Fruit fly (Drosophila melanogaster) whole organism, embryonic: ENCODE measurements around the gene SamDC.

Experiments
- B-H1 ChIP-seq: fragments of 200-800 bp; sonication (Bioruptor generic); IDR thresholded peaks from 3 replicates; pipeline ENCODE4 v1.3.6; 2022; ENCODE audit warnings: missing biosample characterization, missing genetic modification characterization
- CG10366 ChIP-seq: fragments of 200-800 bp; sonication (Bioruptor generic); IDR thresholded peaks from 2 replicates; pipeline ENCODE4 v1.3.6; 2022; ENCODE audit warnings: missing biosample characterization, missing genetic modification characterization
- CG11504 ChIP-seq: fragments of 200-800 bp; sonication (Bioruptor generic); optimal IDR thresholded peaks from 3 replicates; lab custom pipeline; 2019; ENCODE audit warnings: missing biosample characterization, mild to moderate bottlenecking, missing genetic modification characterization, moderate library complexity
- CG12391 ChIP-seq: fragments of 200-800 bp; sonication (Bioruptor generic); optimal IDR thresholded peaks from 3 replicates; lab custom pipeline; 2018; ENCODE audit warnings: missing biosample characterization, mild to moderate bottlenecking, missing genetic modification characterization, moderate library complexity
- CG15269 ChIP-seq: fragments of 200-800 bp; sonication (Bioruptor generic); optimal IDR thresholded peaks from 2 replicates; lab custom pipeline; 2018; ENCODE audit warnings: missing biosample characterization, mild to moderate bottlenecking, missing genetic modification characterization, moderate library complexity
- CG16815 ChIP-seq: fragments of 200-800 bp; sonication (Bioruptor generic); optimal IDR thresholded peaks from 3 replicates; lab custom pipeline; 2017; ENCODE audit warnings: missing biosample characterization, mild to moderate bottlenecking, missing genetic modification characterization
- CG16863 ChIP-seq: fragments of 200-800 bp; sonication (Bioruptor generic); optimal IDR thresholded peaks from 3 replicates; lab custom pipeline; 2016; ENCODE audit warnings: missing biosample characterization, missing genetic modification characterization
- CG2678 ChIP-seq: fragments of 200-800 bp; sonication (Bioruptor generic); optimal IDR thresholded peaks from 3 replicates; lab custom pipeline; 2019; ENCODE audit warnings: missing biosample characterization, mild to moderate bottlenecking, missing genetic modification characterization, moderate library complexity
- CG32532 ChIP-seq: fragments of 200-800 bp; sonication (Bioruptor generic); IDR thresholded peaks from 2 replicates; pipeline ENCODE4 v1.3.6; 2022; ENCODE audit warnings: missing biosample characterization, missing genetic modification characterization
- CG43689 ChIP-seq: fragments of 200-800 bp; sonication (Bioruptor generic); IDR thresholded peaks from 2 replicates; pipeline ENCODE4 v1.3.6; 2022; ENCODE audit warnings: missing biosample characterization, missing genetic modification characterization
- CG4854 ChIP-seq: fragments of 200-800 bp; sonication (Bioruptor generic); optimal IDR thresholded peaks from 2 replicates; lab custom pipeline; 2016; ENCODE audit warnings: missing biosample characterization, missing genetic modification characterization, inconsistent platforms
- CG5953 ChIP-seq: fragments of 200-800 bp; sonication (Bioruptor generic); IDR thresholded peaks from 2 replicates; pipeline ENCODE4 v1.3.6; 2022; ENCODE audit warnings: missing biosample characterization, missing genetic modification characterization
- CG8281 ChIP-seq: fragments of 200-800 bp; sonication (Bioruptor generic); optimal IDR thresholded peaks from 2 replicates; lab custom pipeline; 2018; ENCODE audit warnings: missing biosample characterization, mild to moderate bottlenecking, missing genetic modification characterization, moderate library complexity
- CG8290 ChIP-seq, 3 experiments: fragments of 200-800 bp; sonication (Bioruptor generic); optimal IDR thresholded peaks; 2 replicates each; lab custom pipeline; 2016 to 2019; ENCODE audit warnings: missing biosample characterization in 3 of 3, missing genetic modification characterization in 3 of 3, mild to moderate bottlenecking in 2 of 3, moderate library complexity in 1 of 3
- CG8359 ChIP-seq: fragments of 200-800 bp; sonication (Bioruptor generic); optimal IDR thresholded peaks from 2 replicates; lab custom pipeline; 2017; ENCODE audit warnings: missing biosample characterization, mild to moderate bottlenecking, missing genetic modification characterization, borderline replicate concordance
- CG9932 ChIP-seq: fragments of 200-800 bp; sonication (Bioruptor generic); IDR thresholded peaks from 2 replicates; pipeline ENCODE4 v1.3.6; 2022; ENCODE audit warnings: missing biosample characterization, missing genetic modification characterization
- Chrac-16 ChIP-seq: fragments of 200-800 bp; sonication (Bioruptor generic); optimal IDR thresholded peaks from 3 replicates; lab custom pipeline; 2016; ENCODE audit warnings: missing biosample characterization, missing genetic modification characterization
- Dad ChIP-seq: fragments of 200-800 bp; sonication (Bioruptor generic); optimal IDR thresholded peaks from 3 replicates; lab custom pipeline; 2016; ENCODE audit warnings: missing biosample characterization, missing genetic modification characterization
- Dfd ChIP-seq, 2 experiments: fragments of >200 bp; optimal IDR thresholded peaks; 2 replicates each; lab custom pipeline; 2017; ENCODE audit warnings: missing biosample characterization in 2 of 2, missing genetic modification characterization in 2 of 2
- Eip74EF ChIP-seq, 2 experiments: fragments of 200-800 bp in 1 of 2; fragments of >200 bp in 1 of 2; sonication (Bioruptor generic) in 1 of 2; optimal IDR thresholded peaks; 2 replicates each; lab custom pipeline; 2017 to 2019; ENCODE audit warnings: missing biosample characterization in 2 of 2, missing genetic modification characterization in 2 of 2, mild to moderate bottlenecking in 1 of 2, moderate library complexity in 1 of 2
- Hsf ChIP-seq: fragments of 200-800 bp; sonication (Bioruptor generic); optimal IDR thresholded peaks from 3 replicates; lab custom pipeline; 2016; ENCODE audit warnings: missing biosample characterization, missing genetic modification characterization
- Jarid2 ChIP-seq: fragments of 200-800 bp; sonication (Bioruptor generic); optimal IDR thresholded peaks from 3 replicates; lab custom pipeline; 2017; ENCODE audit warnings: mild to moderate bottlenecking, missing biosample characterization, missing genetic modification reagents, missing genetic modification characterization
- Lim3 ChIP-seq: fragments of 200-800 bp; sonication (Bioruptor generic); IDR thresholded peaks from 2 replicates; pipeline ENCODE4 v1.3.6; 2022; ENCODE audit warnings: missing biosample characterization, missing genetic modification characterization
- Med ChIP-seq: fragments of 200-800 bp; sonication (Bioruptor generic); peaks from one replicate; lab custom pipeline; 2016; ENCODE audit warnings: missing biosample characterization, missing genetic modification characterization, mild to moderate bottlenecking, inconsistent platforms, moderate library complexity
- Meics ChIP-seq: fragments of 200-800 bp; sonication (Bioruptor generic); optimal IDR thresholded peaks from 2 replicates; lab custom pipeline; 2017; ENCODE audit warnings: missing biosample characterization, mild to moderate bottlenecking, missing genetic modification characterization
- Myb ChIP-seq: fragments of 200-800 bp; sonication (Bioruptor generic); optimal IDR thresholded peaks from 2 replicates; lab custom pipeline; 2016; ENCODE audit warnings: missing biosample characterization, missing genetic modification characterization
- NC2β ChIP-seq: fragments of 200-800 bp; sonication (Bioruptor generic); optimal IDR thresholded peaks from 2 replicates; lab custom pipeline; 2016; ENCODE audit warnings: missing biosample characterization, missing genetic modification characterization
- NfI ChIP-seq: fragments of 200-800 bp; sonication (Bioruptor generic); optimal IDR thresholded peaks from 3 replicates; lab custom pipeline; 2018; ENCODE audit warnings: missing biosample characterization, mild to moderate bottlenecking, missing genetic modification characterization, moderate library complexity
- Oli ChIP-seq: fragments of 200-800 bp; sonication (Bioruptor generic); optimal IDR thresholded peaks from 2 replicates; lab custom pipeline; 2018; ENCODE audit warnings: missing biosample characterization, mild to moderate bottlenecking, missing genetic modification characterization, moderate library complexity
- Pdp1 ChIP-seq, 2 experiments: fragments of 200-800 bp; sonication (Bioruptor generic); optimal IDR thresholded peaks; 3 replicates each; lab custom pipeline; 2016; ENCODE audit warnings: missing biosample characterization in 2 of 2, missing genetic modification characterization in 2 of 2, mild to moderate bottlenecking in 1 of 2, moderate library complexity in 1 of 2
- Side ChIP-seq: fragments of 200-800 bp; sonication (Bioruptor generic); optimal IDR thresholded peaks from 2 replicates; lab custom pipeline; 2016; ENCODE audit warnings: missing biosample characterization, missing genetic modification characterization
- Xbp1 ChIP-seq: fragments of 200-800 bp; sonication (Bioruptor generic); optimal IDR thresholded peaks from 3 replicates; lab custom pipeline; 2016; ENCODE audit warnings: missing biosample characterization, mild to moderate bottlenecking, missing genetic modification characterization
- al ChIP-seq: fragments of 200-800 bp; sonication (Bioruptor generic); IDR thresholded peaks from 2 replicates; pipeline ENCODE4 v1.3.6; 2022; ENCODE audit warnings: missing biosample characterization, missing genetic modification characterization
- az2 ChIP-seq: fragments of 200-800 bp; sonication (Bioruptor generic); optimal IDR thresholded peaks from 3 replicates; lab custom pipeline; 2016; ENCODE audit warnings: missing biosample characterization, missing genetic modification characterization
- bsh ChIP-seq, 2 experiments: fragments of 200-800 bp; sonication (Bioruptor generic); optimal IDR thresholded peaks; 2 replicates each; lab custom pipeline; 2017 to 2018; ENCODE audit warnings: mild to moderate bottlenecking in 2 of 2, missing biosample characterization in 2 of 2, missing genetic modification characterization in 2 of 2, moderate library complexity in 1 of 2
- cad ChIP-seq: fragments of >200 bp; optimal IDR thresholded peaks from 2 replicates; lab custom pipeline; 2017; ENCODE audit warnings: missing biosample characterization, missing genetic modification characterization
- croc ChIP-seq: fragments of 200-800 bp; sonication (Bioruptor generic); conservative IDR thresholded peaks from 3 replicates; pipeline ENCODE4 v1.3.6; 2022; ENCODE audit warnings: missing biosample characterization, missing genetic modification characterization
- her ChIP-seq: fragments of 200-800 bp; sonication (Bioruptor generic); optimal IDR thresholded peaks from 2 replicates; lab custom pipeline; 2016; ENCODE audit warnings: missing biosample characterization, missing genetic modification characterization
- jigr1 ChIP-seq: fragments of 200-800 bp; sonication (Bioruptor generic); IDR thresholded peaks from 3 replicates; pipeline ENCODE4 v1.3.6; 2022; ENCODE audit warnings: missing biosample characterization, missing genetic modification characterization
- luna ChIP-seq: fragments of 200-800 bp; sonication (Bioruptor generic); optimal IDR thresholded peaks from 2 replicates; lab custom pipeline; 2016; ENCODE audit warnings: missing biosample characterization, missing genetic modification characterization
- prd ChIP-seq, 3 experiments: fragments of >200 bp in 2 of 3; fragments of 200-800 bp in 1 of 3; sonication (Bioruptor generic) in 1 of 3; optimal IDR thresholded peaks in 2 of 3; IDR thresholded peaks in 1 of 3; 2 replicates in 2 of 3; 3 replicates in 1 of 3; pipeline versions ENCODE4 v1.3.6 to Lab custom; 2017 to 2022; ENCODE audit warnings: missing biosample characterization in 1 of 3, missing genetic modification characterization in 1 of 3
- ranshi ChIP-seq: fragments of 200-800 bp; sonication (Bioruptor generic); IDR thresholded peaks from 2 replicates; pipeline ENCODE4 v1.3.6; 2022; ENCODE audit warnings: missing biosample characterization, missing genetic modification characterization
- ro ChIP-seq: fragments of 200-800 bp; sonication (Bioruptor generic); IDR thresholded peaks from 2 replicates; pipeline ENCODE4 v1.3.6; 2022; ENCODE audit warnings: missing biosample characterization, missing genetic modification characterization
- shn ChIP-seq: fragments of 200-800 bp; sonication (Bioruptor generic); optimal IDR thresholded peaks from 3 replicates; lab custom pipeline; 2016; ENCODE audit warnings: missing biosample characterization, missing genetic modification characterization
- sima ChIP-seq: fragments of 200-800 bp; sonication (Bioruptor generic); optimal IDR thresholded peaks from 2 replicates; lab custom pipeline; 2016; ENCODE audit warnings: missing biosample characterization, missing genetic modification characterization
- sna ChIP-seq: fragments of 200-800 bp; sonication (Bioruptor generic); IDR thresholded peaks from 2 replicates; pipeline ENCODE4 v1.3.6; 2022; ENCODE audit warnings: missing biosample characterization, missing genetic modification characterization; ENCODE audit not compliant: partially characterized antibody
- ssp ChIP-seq: fragments of 200-800 bp; sonication (Bioruptor generic); IDR thresholded peaks from 2 replicates; pipeline ENCODE4 v1.3.6; 2022; ENCODE audit warnings: missing biosample characterization, missing genetic modification characterization
- tin ChIP-seq: fragments of 200-800 bp; sonication (Bioruptor generic); optimal IDR thresholded peaks from 3 replicates; lab custom pipeline; 2016; ENCODE audit warnings: missing biosample characterization, missing genetic modification characterization
- trh ChIP-seq: fragments of 200-800 bp; sonication (Bioruptor generic); optimal IDR thresholded peaks from 2 replicates; lab custom pipeline; 2016; ENCODE audit warnings: missing biosample characterization, missing genetic modification characterization

Gene SamDC

DNA sequence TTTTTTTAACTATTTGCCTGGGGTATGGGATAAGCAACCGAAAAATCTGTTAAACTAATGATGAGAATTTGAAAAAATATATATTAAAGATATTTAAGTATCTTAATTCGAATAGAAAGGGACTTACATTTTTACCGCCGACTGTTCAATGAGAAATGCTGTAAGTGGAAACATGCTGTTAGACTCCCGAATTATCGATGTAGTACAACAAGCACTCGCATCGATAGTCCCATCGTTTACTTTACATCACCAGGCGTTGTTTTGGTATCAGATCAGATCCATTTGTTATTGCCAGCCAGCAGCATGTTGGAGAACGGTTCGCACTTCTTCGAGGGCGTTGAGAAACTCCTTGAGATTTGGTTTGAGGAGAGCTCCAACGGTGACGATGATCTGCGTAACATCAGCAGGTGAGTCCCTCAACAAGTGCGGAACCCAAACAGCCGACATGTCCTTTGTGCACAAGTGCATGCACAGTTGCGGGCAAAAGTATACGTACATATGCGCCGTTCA lies at the start of gene SamDC (continued):
- TF ChIP-seq CG10366 (GFP tag; lab: Robert Waterston, UW), result no peak; the same call in 1 of the 2 replicates
- TF ChIP-seq NC2β (GFP tag; lab: Kevin White, UChicago), result no peak
- no peak for TF ChIP-seq Jarid2 (GFP tag; lab: Kevin White, UChicago)
- TF ChIP-seq CG16863, result no peak
- no peak for TF ChIP-seq CG8359 (GFP tag; lab: Kevin White, UChicago)
- peak; percentile 51 for TF ChIP-seq Xbp1 (GFP tag; lab: Kevin White, UChicago)
- TF ChIP-seq ro, result no peak
- TF ChIP-seq Dad, result peak; percentile 5
- no peak for TF ChIP-seq trh (GFP tag; lab: Kevin White, UChicago)
- TF ChIP-seq prd (optimal IDR thresholded peaks at IDR 0.05; lab: Kevin White, UChicago), result no peak
- no peak; the same call in 1 of the 3 replicates for TF ChIP-seq prd (GFP tag; IDR thresholded peaks at IDR 0.05; lab: Robert Waterston, UW)
- TF ChIP-seq Lim3 (GFP tag; lab: Robert Waterston, UW), result no peak
- peak in 1 of 2 experiments; percentile 49 for TF ChIP-seq bsh (GFP tag; optimal IDR thresholded peaks at IDR 0.05; lab: Kevin White, UChicago)
- TF ChIP-seq CG11504 (tag; lab: Kevin White, UChicago), result peak; percentile 73
- peak; percentile 98 for TF ChIP-seq ssp (GFP tag; lab: Robert Waterston, UW)
- TF ChIP-seq CG15269, result peak; percentile 72
- no peak for TF ChIP-seq CG4854 (GFP tag; lab: Kevin White, UChicago)
- peak; percentile 47 for TF ChIP-seq Side (GFP tag; lab: Kevin White, UChicago)
- TF ChIP-seq CG43689, result no peak
- TF ChIP-seq NfI (GFP tag; lab: Kevin White, UChicago), result peak; percentile 46
- peak; percentile 80 for TF ChIP-seq CG8290 (GFP tag; optimal IDR thresholded peaks at IDR 0.05; lab: Kevin White, UChicago)
- TF ChIP-seq CG8290 (tag; optimal IDR thresholded peaks at IDR 0.05; lab: Kevin White, UChicago), result peak; percentile 1 to 79
- TF ChIP-seq Med, result peak; percentile 91
- no peak for TF ChIP-seq ranshi
- TF ChIP-seq Chrac-16 (GFP tag; lab: Kevin White, UChicago), result no peak
- TF ChIP-seq Eip74EF (GFP tag; optimal IDR thresholded peaks at IDR 0.05; lab: Kevin White, UChicago), result peak in 1 of 2 experiments; percentile 94
- TF ChIP-seq CG8281 (tag; lab: Kevin White, UChicago), result no peak
- no peak for TF ChIP-seq sima
- TF ChIP-seq Dfd (GFP tag; optimal IDR thresholded peaks at IDR 0.05; lab: Kevin White, UChicago), result peak in 1 of 2 experiments; percentile 77
- peak; percentile 71 for TF ChIP-seq CG12391 (tag; lab: Kevin White, UChicago)
- TF ChIP-seq CG5953 (GFP tag; lab: Robert Waterston, UW), result no peak
- no peak for TF ChIP-seq Oli
- peak; percentile 25 for TF ChIP-seq Meics (GFP tag; lab: Kevin White, UChicago)
- TF ChIP-seq al (GFP tag; lab: Robert Waterston, UW), result 0 out of 2 replicates have a peak, but pooled peaks have one; percentile 21
- peak; percentile 39 for TF ChIP-seq her (GFP tag; lab: Kevin White, UChicago)
- TF ChIP-seq shn (GFP tag; lab: Kevin White, UChicago), result no peak
- TF ChIP-seq Hsf, result peak; percentile 36
- peak; percentile 7 for TF ChIP-seq CG16815 (GFP tag; lab: Kevin White, UChicago)
- no peak for TF ChIP-seq croc (GFP tag; lab: Robert Waterston, UW)
- peak; percentile 13 for TF ChIP-seq tin (GFP tag; lab: Kevin White, UChicago)
- peak; percentile 5 for TF ChIP-seq Myb (GFP tag; lab: Kevin White, UChicago)
- no peak for TF ChIP-seq cad
- no peak; the same call in 2 of the 3 replicates for TF ChIP-seq jigr1
- TF ChIP-seq Pdp1 (GFP tag; optimal IDR thresholded peaks at IDR 0.05; lab: Kevin White, UChicago), result peak; percentile 2 to 82
- TF ChIP-seq CG32532, result peak; percentile 42; the same call in 1 of the 2 replicates
- no peak for TF ChIP-seq luna (GFP tag; lab: Kevin White, UChicago)
- no peak; the same call in 2 of the 3 replicates for TF ChIP-seq B-H1 (GFP tag; lab: Robert Waterston, UW)
- no peak; the same call in 1 of the 2 replicates for TF ChIP-seq CG9932 (GFP tag; lab: Robert Waterston, UW)
- TF ChIP-seq sna, result peak; percentile 63
- TF ChIP-seq CG2678 (tag; lab: Kevin White, UChicago), result peak; percentile 33
- peak; percentile 53 for TF ChIP-seq az2
